Worm (Caenorhabditis elegans): ENCODE data around the gene C27H6.9.
"Not testable (repeated sequence)": the region's sequence is repeated elsewhere in the genome, so short reads cannot be mapped to it uniquely, and the experiment has no call there.

C27H6.9 gene

ce11 chrV:10002720-10003119 is 20.1 kb downstream of the C27H6.9 start:
- TF ChIP-seq him-1 (tag; optimal IDR thresholded peaks at IDR 0.05) (no peak), W03F9.2 (tag; optimal IDR thresholded peaks at IDR 0.05) (no peak), dao-5 (tag; optimal IDR thresholded peaks at IDR 0.05) (no peak)

DNA sequence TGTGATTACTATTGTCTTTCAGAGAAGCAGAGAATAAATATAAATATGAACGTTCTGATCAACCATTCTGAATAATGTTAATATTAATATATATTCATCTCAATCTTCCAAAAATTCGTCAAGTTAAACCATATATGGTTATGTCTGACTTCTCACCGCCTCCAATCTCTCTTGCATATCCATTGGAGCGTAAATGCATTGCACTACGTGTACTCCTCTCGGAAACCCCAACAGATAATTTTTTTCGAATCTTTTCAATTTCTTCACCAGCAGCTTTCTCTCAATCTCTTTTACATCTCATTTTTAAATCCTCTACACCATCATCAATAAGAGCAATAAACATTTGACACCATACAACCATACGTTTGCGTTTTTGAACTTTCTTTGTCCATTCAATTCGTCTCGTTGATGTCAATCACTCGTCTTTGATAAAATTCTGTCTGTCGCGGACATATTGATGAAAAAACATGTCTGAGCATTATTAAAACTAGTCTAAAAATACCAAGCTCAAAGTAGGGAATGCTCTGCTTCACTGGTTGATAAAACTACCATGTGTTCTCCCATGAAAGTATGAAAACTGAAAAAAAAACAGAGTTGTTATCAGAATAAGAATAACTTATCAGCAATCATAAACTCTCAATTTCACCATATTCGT is 20.8 kb downstream of the C27H6.9 start:
- TF ChIP-seq him-1 (tag; optimal IDR thresholded peaks at IDR 0.05) (no peak), W03F9.2 (tag; optimal IDR thresholded peaks at IDR 0.05) (peak; percentile 74), dao-5 (tag; optimal IDR thresholded peaks at IDR 0.05) (no peak)

- not testable (repeated sequence) for TF ChIP-seq him-1, dao-5, W03F9.2 (tag; optimal IDR thresholded peaks at IDR 0.05)
Observed at ce11 chrV:10004048-10004761, 21.5 kb downstream of the C27H6.9 start, which contains the start of gene uda-1. Gene uda-1, plus strand, starts transcription at chrV:10004755.

ce11 chrV:10006374-10006773 is 23.7 kb downstream of the C27H6.9 start:
- TF ChIP-seq dao-5 (tag; optimal IDR thresholded peaks at IDR 0.05) (no peak), W03F9.2 (tag; optimal IDR thresholded peaks at IDR 0.05) (no peak), him-1 (tag; optimal IDR thresholded peaks at IDR 0.05) (no peak)

DNA sequence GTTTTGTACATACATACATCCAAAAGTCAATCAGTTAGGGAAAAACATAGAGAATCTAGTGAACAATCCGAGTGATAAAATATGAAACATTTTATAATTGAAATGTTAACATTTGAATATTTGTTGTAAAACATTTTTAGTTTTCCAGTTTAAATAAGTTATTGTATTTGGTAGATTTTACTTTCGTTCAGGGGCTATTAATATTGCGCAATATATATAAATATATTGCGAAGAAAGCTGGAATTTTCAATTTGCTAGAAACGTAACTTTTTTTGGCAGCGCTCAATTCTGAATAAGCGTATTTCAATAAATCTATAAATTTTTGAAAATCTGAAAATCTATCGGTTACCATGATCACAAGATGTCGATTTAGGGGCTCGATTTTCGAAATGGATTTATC is 24.8 kb downstream of the C27H6.9 start:
- no peak for TF ChIP-seq W03F9.2 (tag; optimal IDR thresholded peaks at IDR 0.05)
- no peak for TF ChIP-seq dao-5 (tag; optimal IDR thresholded peaks at IDR 0.05)
- TF ChIP-seq him-1 (tag; optimal IDR thresholded peaks at IDR 0.05) = no peak

DNA sequence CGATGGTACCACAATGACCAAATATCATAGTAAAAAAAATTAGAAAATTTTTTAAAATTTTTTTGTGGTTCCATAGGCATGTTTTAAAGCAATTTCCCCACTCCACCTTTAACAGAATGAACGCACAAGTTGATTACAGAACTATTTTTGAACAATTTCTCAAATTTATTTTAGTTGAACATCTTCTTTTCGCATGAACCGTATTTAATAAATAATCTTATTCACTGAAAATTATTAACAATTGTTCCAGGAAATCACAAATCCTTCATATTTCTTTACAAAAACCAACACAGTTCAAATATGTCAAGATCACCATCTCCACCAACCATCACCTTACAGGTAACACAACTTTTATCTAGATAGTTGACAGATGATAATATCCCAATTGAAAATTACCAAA is 29.0 kb downstream of the C27H6.9 start, which contains the start of gene lea-1:
TSS of gene lea-1 (plus strand) at position 301 of the 400 bp plus-strand sequence.
- TF ChIP-seq him-1 (tag; optimal IDR thresholded peaks at IDR 0.05) (no peak), dao-5 (tag; optimal IDR thresholded peaks at IDR 0.05) (no peak), W03F9.2 (tag; optimal IDR thresholded peaks at IDR 0.05) (no peak)

ce11 chrV:10012639-10013038 is 30.0 kb downstream of the C27H6.9 start:
- no peak for TF ChIP-seq him-1 (tag; optimal IDR thresholded peaks at IDR 0.05)
- TF ChIP-seq W03F9.2 (tag; optimal IDR thresholded peaks at IDR 0.05) = no peak
- TF ChIP-seq dao-5 (tag; optimal IDR thresholded peaks at IDR 0.05) = no peak

DNA sequence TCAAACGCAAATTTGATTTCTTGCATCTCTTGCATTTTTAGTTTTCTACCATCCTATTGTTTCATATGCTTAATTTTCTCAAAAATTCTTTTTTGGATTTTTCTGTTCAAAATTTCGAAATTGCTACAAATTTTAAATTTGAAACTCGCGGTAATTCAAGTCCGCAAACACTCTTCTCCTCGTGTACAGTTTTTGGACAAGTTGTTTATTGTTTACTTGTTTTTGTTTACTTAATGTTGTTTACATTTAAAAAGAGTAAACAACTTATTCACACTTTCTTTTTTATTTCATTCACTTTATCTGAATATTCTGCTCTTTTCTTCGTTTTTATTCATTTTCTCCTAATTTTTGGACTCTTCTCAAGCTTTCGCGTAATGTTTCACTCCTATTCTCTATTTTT is 35.6 kb downstream of the C27H6.9 start:
- TF ChIP-seq W03F9.2 (tag; optimal IDR thresholded peaks at IDR 0.05) (peak; percentile 15), him-1 (tag; optimal IDR thresholded peaks at IDR 0.05) (no peak), dao-5 (tag; optimal IDR thresholded peaks at IDR 0.05) (no peak)

ce11 chrV:10019083-10019624 is 36.5 kb downstream of the C27H6.9 start:
- TF ChIP-seq W03F9.2 (tag; optimal IDR thresholded peaks at IDR 0.05) (no peak), him-1 (tag; optimal IDR thresholded peaks at IDR 0.05) (no peak), dao-5 (tag; optimal IDR thresholded peaks at IDR 0.05) (no peak)

ce11 chrV:10019934-10020333 is 37.3 kb downstream of the C27H6.9 start:
- TF ChIP-seq W03F9.2 (tag; optimal IDR thresholded peaks at IDR 0.05) = no peak
- TF ChIP-seq him-1 (tag; optimal IDR thresholded peaks at IDR 0.05) = no peak
- no peak for TF ChIP-seq dao-5 (tag; optimal IDR thresholded peaks at IDR 0.05)

DNA sequence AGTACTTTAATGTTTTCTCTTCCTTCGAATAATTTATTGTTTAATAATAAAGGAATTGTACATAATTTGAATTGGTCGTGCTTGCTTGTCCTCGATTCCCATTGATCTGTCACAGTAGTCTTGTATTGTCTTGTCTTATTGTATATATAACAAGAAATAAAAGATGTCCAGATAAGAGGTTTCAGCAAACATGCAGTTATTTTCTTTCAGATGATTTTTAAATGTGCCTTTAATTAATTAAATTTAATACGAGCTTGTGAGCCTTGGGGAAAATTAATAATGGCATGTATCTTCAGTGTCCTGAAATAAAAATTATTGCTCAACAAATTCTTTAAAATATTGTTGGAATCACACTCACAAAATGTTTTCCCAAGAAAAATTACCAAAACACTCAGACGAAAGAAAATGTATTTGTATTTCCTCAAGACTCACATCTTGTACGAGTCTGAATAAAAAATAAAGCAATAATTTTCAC is 40.4 kb downstream of the C27H6.9 start:
- no peak for TF ChIP-seq him-1 (tag; optimal IDR thresholded peaks at IDR 0.05)
- no peak for TF ChIP-seq W03F9.2 (tag; optimal IDR thresholded peaks at IDR 0.05)
- TF ChIP-seq dao-5 (tag; optimal IDR thresholded peaks at IDR 0.05) = no peak

DNA sequence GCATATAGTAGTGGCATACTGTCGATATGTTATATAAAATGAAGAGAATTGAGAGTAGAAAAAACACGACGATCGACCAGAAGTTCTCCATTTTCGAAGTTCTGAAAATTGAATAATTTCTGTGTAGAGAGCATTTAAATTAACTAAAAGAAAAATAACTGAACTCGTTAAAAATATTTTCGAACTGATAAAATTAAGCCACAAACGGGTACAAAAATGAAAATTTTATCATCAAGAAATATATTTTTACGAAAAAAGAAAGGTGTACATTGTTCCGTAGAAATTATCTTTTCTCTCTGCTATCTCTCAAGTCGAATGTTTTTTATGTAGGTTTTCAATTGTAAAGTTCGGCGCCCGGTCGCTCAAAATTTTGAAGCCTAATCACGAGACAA is 48.3 kb downstream of the C27H6.9 start, which contains the start of gene acl-2:
TSS of gene acl-2 (minus strand) at position 101 of the 392 bp plus-strand sequence.
- TF ChIP-seq dao-5 (tag; optimal IDR thresholded peaks at IDR 0.05) (no peak), him-1 (tag; optimal IDR thresholded peaks at IDR 0.05) (no peak), W03F9.2 (tag; optimal IDR thresholded peaks at IDR 0.05) (no peak)

DNA sequence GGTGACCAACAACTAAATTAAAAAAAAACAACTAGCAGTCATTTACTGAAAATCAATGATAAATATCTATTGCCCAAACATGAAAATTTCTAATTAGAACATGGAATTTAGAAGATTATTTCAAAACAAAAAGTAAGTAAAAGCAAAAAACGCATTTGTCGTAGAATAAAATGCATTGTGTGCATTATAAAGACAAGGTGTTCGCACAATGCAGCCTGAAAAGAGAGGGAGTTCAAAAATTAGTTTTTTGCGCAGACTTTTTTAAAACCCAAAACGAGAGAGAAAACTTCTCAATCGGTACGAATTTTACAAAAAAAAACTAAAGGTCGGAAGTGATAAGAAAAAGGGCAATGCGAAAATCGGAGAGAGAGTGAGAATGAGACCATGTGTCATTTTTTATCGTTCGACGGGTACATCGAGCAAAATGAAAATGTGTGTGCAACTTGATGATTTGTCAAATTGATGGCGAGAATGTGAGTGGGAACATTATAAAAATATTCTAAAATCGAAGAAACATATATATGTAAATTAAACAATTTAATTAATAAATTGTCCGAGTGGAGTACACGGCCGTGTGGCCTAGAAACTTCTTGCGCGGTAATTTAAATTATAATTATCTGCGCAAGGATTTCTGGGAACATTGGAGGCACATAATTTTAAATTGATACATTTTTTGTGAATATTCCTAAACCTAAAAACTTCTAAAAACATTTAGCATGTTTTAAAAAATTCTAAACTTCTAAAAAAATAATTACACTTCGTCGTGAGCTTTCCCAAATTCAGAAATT is 48.9 kb downstream of the C27H6.9 start:
- TF ChIP-seq him-1 (tag; optimal IDR thresholded peaks at IDR 0.05) (no peak), dao-5 (tag; optimal IDR thresholded peaks at IDR 0.05) (no peak), W03F9.2 (tag; optimal IDR thresholded peaks at IDR 0.05) (no peak)
